Fruit fly (Drosophila melanogaster): Measurements from ENCODE around the gene CG6766.

CG6766 gene

DNA sequence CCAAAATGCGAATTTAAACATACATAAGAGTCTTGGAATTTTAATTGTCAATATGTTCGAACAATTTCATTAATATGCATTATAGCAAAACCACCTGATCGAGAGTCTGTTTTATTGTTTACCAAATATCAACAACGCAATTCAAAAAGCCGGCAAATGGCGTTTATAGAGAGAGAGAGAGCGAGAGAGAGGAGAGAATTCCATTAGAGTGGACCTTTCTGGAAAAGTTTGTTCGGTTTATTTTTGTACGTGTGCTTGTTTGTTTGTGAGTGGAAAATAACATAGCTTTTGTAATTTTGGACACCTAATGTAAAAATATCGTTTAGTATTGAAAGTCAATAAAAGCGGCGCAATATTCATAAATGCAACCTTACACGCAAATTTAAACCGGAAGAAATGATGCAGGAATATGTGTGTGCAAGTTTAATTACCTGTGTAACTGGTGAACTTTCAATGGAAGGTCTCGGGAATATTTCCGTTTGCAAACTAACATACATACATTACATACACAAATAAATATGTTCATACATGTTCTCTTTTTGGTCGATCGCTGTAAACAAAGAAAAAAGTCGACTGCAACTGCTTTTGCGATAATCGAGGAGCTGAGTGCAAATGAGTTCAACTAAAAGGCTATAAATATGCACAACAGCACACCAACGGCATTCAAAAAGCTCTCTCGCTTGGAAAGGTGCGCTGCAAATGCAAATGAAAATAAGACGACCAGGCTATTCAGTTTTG lies 4.3 kb upstream of the CG6766 start, which contains the start of gene CG6785 (continued):
- TF ChIP-seq salr (GFP tag; optimal IDR thresholded peaks at IDR 0.05) (peak; percentile 58 to 59), Hr39 (GFP tag; optimal IDR thresholded peaks at IDR 0.05) (peak; percentile 70), Eip75B (GFP tag; optimal IDR thresholded peaks at IDR 0.05) (peak; percentile 83), pdm3 (GFP tag; optimal IDR thresholded peaks at IDR 0.05) (no peak), eg (GFP tag; IDR thresholded peaks at IDR 0.05) (peak; percentile 87; the same call in 2 of the 3 replicates), CG6792 (GFP tag; optimal IDR thresholded peaks at IDR 0.05) (peak; percentile 92), vri (GFP tag; optimal IDR thresholded peaks at IDR 0.05) (peak; percentile 86), achi (GFP tag; optimal IDR thresholded peaks at IDR 0.05) (peak; percentile 81), CG8119 (GFP tag; IDR thresholded peaks at IDR 0.05) (peak; percentile 91; the same call in 2 of the 3 replicates), CG11902 (GFP tag; optimal IDR thresholded peaks at IDR 0.05) (no peak), CG6163 (GFP tag; IDR thresholded peaks at IDR 0.05) (peak; percentile 77), lz (GFP tag; optimal IDR thresholded peaks at IDR 0.05) (peak; percentile 74), Met (GFP tag; optimal IDR thresholded peaks at IDR 0.05) (peak; percentile 86), CG3032 (tag; optimal IDR thresholded peaks at IDR 0.05) (peak; percentile 52), net (GFP tag; optimal IDR thresholded peaks at IDR 0.05) (peak; percentile 86), Sox102F (GFP tag; optimal IDR thresholded peaks at IDR 0.05) (peak; percentile 88), Smox (GFP tag; optimal IDR thresholded peaks at IDR 0.05) (no peak), CG8632 (GFP tag; optimal IDR thresholded peaks at IDR 0.05) (peak; percentile 89), Sox15 (GFP tag; optimal IDR thresholded peaks at IDR 0.05) (peak; percentile 37), CG6854 (GFP tag; optimal IDR thresholded peaks at IDR 0.05) (peak; percentile 79), Lpt (GFP tag; optimal IDR thresholded peaks at IDR 0.05) (peak; percentile 78), cyc (GFP tag; optimal IDR thresholded peaks at IDR 0.05) (peak; percentile 63), CG16779 (tag; optimal IDR thresholded peaks at IDR 0.05) (peak; percentile 86), Hr4 (GFP tag; optimal IDR thresholded peaks at IDR 0.05) (peak; percentile 79), CG1621 (tag; optimal IDR thresholded peaks at IDR 0.05) (peak; percentile 82), Gug (GFP tag; IDR thresholded peaks at IDR 0.05) (peak; percentile 62), CG31627 (GFP tag; optimal IDR thresholded peaks at IDR 0.05) (peak; percentile 71), topi (GFP tag; optimal IDR thresholded peaks at IDR 0.05) (peak; percentile 79), CG8319 (GFP tag; optimal IDR thresholded peaks at IDR 0.05) (peak; percentile 64), fkh (GFP tag; optimal IDR thresholded peaks at IDR 0.05) (peak; percentile 96), CG3919 (GFP tag; optimal IDR thresholded peaks at IDR 0.05) (no peak), Eip93F (GFP tag; optimal IDR thresholded peaks at IDR 0.05) (peak; percentile 87), Eip78C (GFP tag) (peak; percentile 96), CG10631 (GFP tag; optimal IDR thresholded peaks at IDR 0.05) (peak; percentile 69)

DNA sequence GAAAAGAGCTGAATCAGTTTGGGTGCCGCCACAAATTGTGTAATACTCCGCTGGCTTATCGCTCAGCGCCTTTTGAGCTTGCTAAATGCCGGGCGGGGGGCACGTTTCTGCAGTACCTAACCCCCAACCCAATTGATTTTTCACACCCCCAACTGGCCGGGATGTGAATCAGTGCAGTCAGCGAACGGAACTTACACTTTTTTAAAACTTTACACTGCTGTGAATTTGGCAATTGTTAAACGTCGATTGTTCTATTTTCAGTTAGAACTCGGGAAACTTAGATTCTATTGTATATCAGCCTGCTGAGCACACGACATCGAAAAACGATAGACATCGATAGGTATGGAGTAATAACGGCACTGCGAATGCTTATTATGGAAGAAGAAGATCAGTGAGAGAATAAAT lies 2.3 kb downstream of the CG6766 start, which contains the start of gene Tom70:
Tom70 (minus strand) TSS at position 335 of the 405 bp plus-strand sequence.
- no peak for TF ChIP-seq CG8119 (GFP tag; IDR thresholded peaks at IDR 0.05)
- TF ChIP-seq Eip78C (GFP tag): no peak
- TF ChIP-seq dsx (GFP tag; optimal IDR thresholded peaks at IDR 0.05; ENCODE audit: poor library complexity, severe bottlenecking): peak; percentile 25
- no peak for TF ChIP-seq CG8319 (GFP tag; optimal IDR thresholded peaks at IDR 0.05)
- TF ChIP-seq cyc (GFP tag; optimal IDR thresholded peaks at IDR 0.05): no peak
- no peak for TF ChIP-seq salr (GFP tag; optimal IDR thresholded peaks at IDR 0.05)
- peak; percentile 97 for TF ChIP-seq vri (GFP tag; optimal IDR thresholded peaks at IDR 0.05)
- TF ChIP-seq CG8632 (GFP tag; optimal IDR thresholded peaks at IDR 0.05): no peak
- TF ChIP-seq CG11902 (GFP tag; optimal IDR thresholded peaks at IDR 0.05): no peak
- TF ChIP-seq CG4318 (GFP tag; optimal IDR thresholded peaks at IDR 0.05): no peak
- no peak for TF ChIP-seq OdsH (GFP tag; optimal IDR thresholded peaks at IDR 0.05)
- no peak for TF ChIP-seq Ets96B (tag; optimal IDR thresholded peaks at IDR 0.05)
- no peak for TF ChIP-seq Sox14 (GFP tag; optimal IDR thresholded peaks at IDR 0.05)
- TF ChIP-seq CG3919 (GFP tag; optimal IDR thresholded peaks at IDR 0.05): no peak
- TF ChIP-seq CG10669 (GFP tag; optimal IDR thresholded peaks at IDR 0.05): no peak
